Worm (Caenorhabditis elegans): ENCODE data around the gene fkh-4.

DNA sequence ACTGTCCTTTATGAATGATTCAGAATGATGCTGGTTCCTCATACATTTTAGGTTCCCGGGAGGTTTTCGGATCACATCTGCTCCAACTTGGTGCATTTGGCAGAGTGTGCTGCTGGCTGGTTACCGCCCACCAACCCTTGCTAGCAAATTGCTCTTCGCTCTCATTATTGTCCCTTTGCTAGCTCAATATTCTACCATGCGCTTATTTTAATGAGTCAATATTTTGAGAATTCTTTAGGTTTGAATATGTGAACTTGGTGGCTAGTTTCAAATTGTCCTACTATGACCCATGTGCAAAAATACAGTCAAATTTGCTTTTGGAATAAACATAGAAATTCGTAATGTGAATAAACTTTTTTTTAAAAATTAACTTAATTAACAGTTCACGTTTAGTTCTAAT lies 6.5 kb upstream of the fkh-4 start:
- no peak for TF ChIP-seq ztf-16 (tag; optimal IDR thresholded peaks at IDR 0.05)
- no peak for TF ChIP-seq mec-3 (tag; optimal IDR thresholded peaks at IDR 0.05; ENCODE audit: borderline replicate concordance)
- TF ChIP-seq lim-6 (tag; optimal IDR thresholded peaks at IDR 0.05) = no peak

All from whole organism, late embryonic.